Worm (Caenorhabditis elegans) whole organism, L2 larva: ENCODE measurements around the gene scl-23.
"Not testable (repeated sequence)": the region's sequence is repeated elsewhere in the genome, so short reads cannot be mapped to it uniquely, and the experiment has no call there.

ENCODE experiments used
- elt-1 ChIP-seq: fragments of 150-350 bp; optimal IDR thresholded peaks from 2 replicates; lab custom pipeline; 2014; ENCODE audit warnings: missing biosample characterization, missing genetic modification characterization
- lin-11 ChIP-seq: fragments of 150-350 bp; sonication (generic microtip); optimal IDR thresholded peaks from 2 replicates; lab custom pipeline; 2014; ENCODE audit warnings: missing biosample characterization, missing genetic modification characterization, inconsistent platforms, mixed read lengths
- nhr-25 ChIP-seq: fragments of 150-350 bp; sonication (generic microtip); optimal IDR thresholded peaks from 3 replicates; lab custom pipeline; 2014; ENCODE audit warnings: missing biosample characterization, missing genetic modification characterization

ce11 chrIV:111377-111776 lies 21.5 kb upstream of the scl-23 start, which contains the start of gene F29C4.4:
- not testable (repeated sequence) for TF ChIP-seq nhr-25, elt-1, lin-11 (tag; lab: Kevin White, UChicago)
